Fruit fly (Drosophila melanogaster) whole organism, embryonic: ENCODE results near the gene CG13131.
A peak's percentile ranks its signal among the peaks of the same experiment; 100 is the strongest.

Source experiments
- Atf3 ChIP-seq: fragments of 200-800 bp; sonication (Bioruptor generic); optimal IDR thresholded peaks from 3 replicates; lab custom pipeline; 2016; ENCODE audit warnings: missing biosample characterization, missing genetic modification characterization
- Bgb ChIP-seq: fragments of 200-800 bp; sonication (Bioruptor generic); IDR thresholded peaks from 2 replicates; pipeline ENCODE4 v1.3.6; 2022; ENCODE audit warnings: missing biosample characterization, missing genetic modification characterization; ENCODE audit not compliant: partially characterized antibody
- CG14710 ChIP-seq: fragments of 200-800 bp; sonication (Bioruptor generic); optimal IDR thresholded peaks from 3 replicates; lab custom pipeline; 2019; ENCODE audit warnings: missing biosample characterization, mild to moderate bottlenecking, missing genetic modification characterization, moderate library complexity
- CG17328 ChIP-seq: fragments of 200-800 bp; sonication (Bioruptor generic); IDR thresholded peaks from 2 replicates; pipeline ENCODE4 v1.3.6; 2022; ENCODE audit warnings: missing biosample characterization, missing genetic modification characterization
- CG17612 ChIP-seq: fragments of 200-800 bp; sonication (Bioruptor generic); IDR thresholded peaks from 2 replicates; pipeline ENCODE4 v1.3.6; 2022; ENCODE audit warnings: missing biosample characterization, missing genetic modification characterization
- CG2678 ChIP-seq: fragments of 200-800 bp; sonication (Bioruptor generic); optimal IDR thresholded peaks from 3 replicates; lab custom pipeline; 2019; ENCODE audit warnings: missing biosample characterization, mild to moderate bottlenecking, missing genetic modification characterization, moderate library complexity
- CG2712 ChIP-seq: fragments of 200-800 bp; optimal IDR thresholded peaks from 3 replicates; lab custom pipeline; 2019; ENCODE audit warnings: missing biosample characterization, mild to moderate bottlenecking, missing genetic modification characterization, moderate library complexity
- CG31441 ChIP-seq: fragments of 200-800 bp; sonication (Bioruptor generic); IDR thresholded peaks from 2 replicates; pipeline ENCODE4 v1.3.6; 2022; ENCODE audit warnings: missing biosample characterization, missing genetic modification characterization
- CG3726 ChIP-seq: fragments of 200-800 bp; sonication (Bioruptor generic); IDR thresholded peaks from 3 replicates; pipeline ENCODE4, ENCODE4 v1.3.6; 2022; ENCODE audit warnings: missing biosample characterization, missing genetic modification characterization
- CG42726 ChIP-seq: fragments of 200-800 bp; sonication (Bioruptor generic); IDR thresholded peaks from 2 replicates; pipeline ENCODE4 v1.3.6; 2022; ENCODE audit warnings: missing biosample characterization, missing genetic modification characterization; ENCODE audit not compliant: partially characterized antibody
- CG4360 ChIP-seq: fragments of 200-800 bp; sonication (Bioruptor generic); IDR thresholded peaks from 2 replicates; pipeline ENCODE4 v1.3.6; 2022; ENCODE audit warnings: missing biosample characterization, missing genetic modification characterization
- CG5180 ChIP-seq: fragments of 200-800 bp; sonication (Bioruptor generic); optimal IDR thresholded peaks from 3 replicates; lab custom pipeline; 2017; ENCODE audit warnings: missing biosample characterization, missing genetic modification characterization, mild to moderate bottlenecking, moderate library complexity, missing genetic modification reagents
- CG6272 ChIP-seq: fragments of 200-800 bp; sonication (Bioruptor generic); IDR thresholded peaks from 2 replicates; pipeline ENCODE4 v1.3.6; 2022; ENCODE audit warnings: missing biosample characterization, missing genetic modification characterization
- CG7786 ChIP-seq: fragments of 200-800 bp; sonication (Bioruptor generic); optimal IDR thresholded peaks from 2 replicates; lab custom pipeline; 2016; ENCODE audit warnings: missing biosample characterization, missing genetic modification characterization
- CG7963 ChIP-seq: fragments of 200-800 bp; sonication (Bioruptor generic); IDR thresholded peaks from 3 replicates; pipeline ENCODE4 v1.3.6; 2022; ENCODE audit warnings: missing biosample characterization, missing genetic modification characterization; ENCODE audit not compliant: partially characterized antibody
- CG8388 ChIP-seq: fragments of 200-800 bp; sonication (Bioruptor generic); optimal IDR thresholded peaks from 2 replicates; lab custom pipeline; 2019; ENCODE audit warnings: missing biosample characterization, mild to moderate bottlenecking, missing genetic modification characterization, moderate library complexity
- CG8924 ChIP-seq: fragments of 200-800 bp; optimal IDR thresholded peaks from 3 replicates; lab custom pipeline; 2019; ENCODE audit warnings: missing biosample characterization, mild to moderate bottlenecking, missing genetic modification characterization, moderate library complexity
- CG9215 ChIP-seq: fragments of 200-800 bp; sonication (Bioruptor generic); IDR thresholded peaks from 2 replicates; pipeline ENCODE4 v1.3.6; 2022; ENCODE audit warnings: missing biosample characterization, missing genetic modification characterization
- CG9797 ChIP-seq: fragments of 200-800 bp; sonication (Bioruptor generic); optimal IDR thresholded peaks from 3 replicates; lab custom pipeline; 2018; ENCODE audit warnings: missing biosample characterization, mild to moderate bottlenecking, missing genetic modification characterization
- CG9876 ChIP-seq: fragments of 200-800 bp; sonication (Bioruptor generic); optimal IDR thresholded peaks from 2 replicates; lab custom pipeline; 2016; ENCODE audit warnings: missing biosample characterization, missing genetic modification characterization
- Dp ChIP-seq: fragments of 200-800 bp; sonication (Bioruptor generic); optimal IDR thresholded peaks from 2 replicates; lab custom pipeline; 2018; ENCODE audit warnings: missing biosample characterization, mild to moderate bottlenecking, missing genetic modification characterization, moderate library complexity
- Dref ChIP-seq: fragments of 200-800 bp; sonication (Bioruptor generic); IDR thresholded peaks from 2 replicates; pipeline ENCODE4 v1.3.6; 2022; ENCODE audit warnings: missing biosample characterization, missing genetic modification characterization
- Fer3 ChIP-seq: fragments of 200-800 bp; sonication (Bioruptor generic); optimal IDR thresholded peaks from 2 replicates; lab custom pipeline; 2018; ENCODE audit warnings: missing biosample characterization, mild to moderate bottlenecking, missing genetic modification characterization, moderate library complexity
- Gsc ChIP-seq: fragments of 200-800 bp; sonication (Bioruptor generic); IDR thresholded peaks from 2 replicates; pipeline ENCODE4 v1.3.6; 2022; ENCODE audit warnings: missing biosample characterization, missing genetic modification characterization
- Hr3 ChIP-seq: fragments of 200-800 bp; sonication (Bioruptor generic); optimal IDR thresholded peaks from 3 replicates; lab custom pipeline; 2016; ENCODE audit warnings: missing biosample characterization, missing genetic modification characterization
- MBD-R2 ChIP-seq: fragments of 200-800 bp; sonication (Bioruptor generic); IDR thresholded peaks from 2 replicates; pipeline ENCODE4 v1.3.6; 2022; ENCODE audit warnings: missing biosample characterization, missing genetic modification characterization
- Max ChIP-seq: fragments of 200-800 bp; sonication (Bioruptor generic); optimal IDR thresholded peaks from 2 replicates; lab custom pipeline; 2016; ENCODE audit warnings: missing biosample characterization, mild to moderate bottlenecking, missing genetic modification characterization
- Xbp1 ChIP-seq: fragments of 200-800 bp; sonication (Bioruptor generic); optimal IDR thresholded peaks from 3 replicates; lab custom pipeline; 2016; ENCODE audit warnings: missing biosample characterization, mild to moderate bottlenecking, missing genetic modification characterization
- chinmo ChIP-seq: fragments of 200-800 bp; sonication (Bioruptor generic); IDR thresholded peaks from 4 replicates; pipeline ENCODE4 v1.3.6; 2022; ENCODE audit warnings: missing biosample characterization, missing genetic modification characterization; ENCODE audit not compliant: partially characterized antibody
- crol ChIP-seq: fragments of 200-800 bp; sonication (Bioruptor generic); IDR thresholded peaks from 2 replicates; pipeline ENCODE4 v1.3.6; 2022; ENCODE audit warnings: missing biosample characterization, missing genetic modification characterization
- cwo ChIP-seq: fragments of 200-800 bp; sonication (Bioruptor generic); optimal IDR thresholded peaks from 3 replicates; lab custom pipeline; 2017; ENCODE audit warnings: missing biosample characterization, missing genetic modification characterization, mild to moderate bottlenecking, moderate library complexity, missing genetic modification reagents
- dimm ChIP-seq: fragments of 200-800 bp; sonication (Bioruptor generic); IDR thresholded peaks from 2 replicates; pipeline ENCODE4 v1.3.6; 2022; ENCODE audit warnings: missing biosample characterization, missing genetic modification characterization
- esg ChIP-seq: fragments of 200-800 bp; sonication (Bioruptor generic); conservative IDR thresholded peaks from 2 replicates; pipeline ENCODE4 v1.3.6; 2022; ENCODE audit warnings: missing biosample characterization, missing genetic modification characterization
- gce ChIP-seq: fragments of 200-800 bp; sonication (Bioruptor generic); IDR thresholded peaks from 3 replicates; pipeline ENCODE4 v1.3.6; 2022; ENCODE audit warnings: missing biosample characterization, missing genetic modification characterization
- gem ChIP-seq: fragments of 200-800 bp; sonication (Bioruptor generic); optimal IDR thresholded peaks from 2 replicates; lab custom pipeline; 2019; ENCODE audit warnings: missing biosample characterization, mild to moderate bottlenecking, missing genetic modification characterization, moderate library complexity
- gsb-n ChIP-seq: fragments of 200-800 bp; sonication (Bioruptor generic); optimal IDR thresholded peaks from 3 replicates; lab custom pipeline; 2018; ENCODE audit warnings: missing biosample characterization, mild to moderate bottlenecking, missing genetic modification characterization
- jing ChIP-seq: fragments of 200-800 bp; sonication (Bioruptor generic); optimal IDR thresholded peaks from 2 replicates; lab custom pipeline; 2018; ENCODE audit warnings: missing biosample characterization, mild to moderate bottlenecking, missing genetic modification characterization
- lab ChIP-seq: fragments of 200-800 bp; sonication (Bioruptor generic); optimal IDR thresholded peaks from 3 replicates; lab custom pipeline; 2017; ENCODE audit warnings: missing biosample characterization, missing genetic modification characterization, mild to moderate bottlenecking, moderate library complexity, missing genetic modification reagents
- luna ChIP-seq: fragments of 200-800 bp; sonication (Bioruptor generic); optimal IDR thresholded peaks from 2 replicates; lab custom pipeline; 2016; ENCODE audit warnings: missing biosample characterization, missing genetic modification characterization
- nerfin-2 ChIP-seq: fragments of 200-800 bp; sonication (Bioruptor generic); IDR thresholded peaks from 2 replicates; pipeline ENCODE4 v1.3.6; 2022; ENCODE audit warnings: missing biosample characterization, missing genetic modification characterization; ENCODE audit not compliant: partially characterized antibody
- odd ChIP-seq: fragments of 200-800 bp; sonication (Bioruptor generic); optimal IDR thresholded peaks from 2 replicates; lab custom pipeline; 2017; ENCODE audit warnings: missing biosample characterization, mild to moderate bottlenecking, missing genetic modification characterization
- pita ChIP-seq: fragments of 200-800 bp; sonication (Bioruptor generic); optimal IDR thresholded peaks from 2 replicates; lab custom pipeline; 2017; ENCODE audit warnings: missing biosample characterization, mild to moderate bottlenecking, missing genetic modification characterization
- salm ChIP-seq: fragments of 200-800 bp; sonication (Bioruptor generic); optimal IDR thresholded peaks from 2 replicates; lab custom pipeline; 2018; ENCODE audit warnings: missing biosample characterization, mild to moderate bottlenecking, missing genetic modification characterization
- scrt ChIP-seq: fragments of 200-800 bp; sonication (Bioruptor generic); optimal IDR thresholded peaks from 2 replicates; lab custom pipeline; 2018; ENCODE audit warnings: missing biosample characterization, mild to moderate bottlenecking, missing genetic modification characterization, moderate library complexity
- z ChIP-seq: fragments of 200-800 bp; sonication (Bioruptor generic); IDR thresholded peaks from 3 replicates; pipeline ENCODE4 v1.3.6; 2022; ENCODE audit warnings: missing biosample characterization, missing genetic modification characterization
- zf30C ChIP-seq: fragments of 200-800 bp; sonication (Bioruptor generic); optimal IDR thresholded peaks from 3 replicates; lab custom pipeline; 2018; ENCODE audit warnings: missing biosample characterization, mild to moderate bottlenecking, missing genetic modification characterization

Gene CG13131

dm6 chr2L:9986402-9987350 lies 30.6 kb downstream of the CG13131 start (continued):
- TF ChIP-seq odd (GFP tag; lab: Kevin White, UChicago) (no peak), chinmo (GFP tag; lab: Robert Waterston, UW) (no peak), CG42726 (GFP tag; lab: Robert Waterston, UW) (no peak), CG8388 (peak; percentile 50), gem (tag; lab: Kevin White, UChicago) (peak; percentile 63), nerfin-2 (no peak), lab (peak; percentile 41), Xbp1 (GFP tag; lab: Kevin White, UChicago) (peak; percentile 54), CG9876 (GFP tag; lab: Kevin White, UChicago) (no peak), CG14710 (tag; lab: Kevin White, UChicago) (peak; percentile 47), Gsc (GFP tag; lab: Robert Waterston, UW) (no peak), CG2712 (tag; lab: Kevin White, UChicago) (peak; percentile 71), crol (GFP tag; lab: Robert Waterston, UW) (no peak)

dm6 chr2L:9984078-9984772 lies 33.0 kb downstream of the CG13131 start, which contains the start of gene bib:
bib (plus strand) TSS chr2L:9984645.
- TF ChIP-seq zf30C (GFP tag; lab: Kevin White, UChicago) (peak; percentile 99), CG4360 (peak; percentile 39; the same call in 1 of the 2 replicates), esg (GFP tag; lab: Robert Waterston, UW) (peak; percentile 60), CG2678 (tag; lab: Kevin White, UChicago) (peak; percentile 90), salm (tag; lab: Kevin White, UChicago) (peak; percentile 68), cwo (GFP tag; lab: Kevin White, UChicago) (peak; percentile 80), Dref (GFP tag; lab: Robert Waterston, UW) (0 out of 2 replicates have a peak, but pooled peaks have one; percentile 33), Atf3 (GFP tag; lab: Kevin White, UChicago) (no peak), CG5180 (GFP tag; lab: Kevin White, UChicago) (peak; percentile 96), Dp (GFP tag; lab: Kevin White, UChicago) (no peak), Max (GFP tag; lab: Kevin White, UChicago) (peak; percentile 75), CG3726 (GFP tag; lab: Robert Waterston, UW) (no peak), Fer3 (tag; lab: Kevin White, UChicago) (peak; percentile 54), MBD-R2 (GFP tag; lab: Robert Waterston, UW) (no peak), Hr3 (peak; percentile 83), gce (GFP tag; lab: Robert Waterston, UW) (no peak; the same call in 2 of the 3 replicates), CG17612 (GFP tag; lab: Robert Waterston, UW) (no peak), CG8924 (tag; lab: Kevin White, UChicago) (peak; percentile 94), CG31441 (GFP tag; lab: Robert Waterston, UW) (peak; percentile 96), CG9215 (GFP tag; lab: Robert Waterston, UW) (peak; percentile 57), jing (GFP tag; lab: Kevin White, UChicago) (peak; percentile 18), luna (GFP tag; lab: Kevin White, UChicago) (no peak), scrt (GFP tag; lab: Kevin White, UChicago) (peak; percentile 94), gsb-n (peak; percentile 89), dimm (GFP tag; lab: Robert Waterston, UW) (no peak), CG7786 (peak; percentile 4), CG17328 (GFP tag; lab: Robert Waterston, UW) (peak; percentile 69), CG7963 (GFP tag; lab: Robert Waterston, UW) (no peak), pita (GFP tag; lab: Kevin White, UChicago) (no peak), z (GFP tag; lab: Robert Waterston, UW) (peak; percentile 36; the same call in 1 of the 3 replicates), Bgb (GFP tag; lab: Robert Waterston, UW) (no peak), CG6272 (GFP tag; lab: Robert Waterston, UW) (peak; percentile 46; the same call in 1 of the 2 replicates), CG9797 (GFP tag; lab: Kevin White, UChicago) (peak; percentile 32)
